Worm (Caenorhabditis elegans): ENCODE results near the gene F15E6.9.
"Not testable (repeated sequence)": the region's sequence is repeated elsewhere in the genome, so short reads cannot be mapped to it uniquely, and the experiment has no call there.

F15E6.9 gene

ce11 chrIV:4298983-4299382 is at the start of gene F15E6.9:
F15E6.9 (minus strand) TSS chrIV:4299083.
- no peak for TF ChIP-seq tbx-11 (GFP tag; IDR thresholded peaks at IDR 0.05)
- TF ChIP-seq ama-1 (optimal IDR thresholded peaks at IDR 0.05), result no peak
- TF ChIP-seq ceh-36 (tag; optimal IDR thresholded peaks at IDR 0.05), result no peak
- TF ChIP-seq scrt-1 (GFP tag; IDR thresholded peaks at IDR 0.05), result no peak
- TF ChIP-seq ets-7 (tag; optimal IDR thresholded peaks at IDR 0.05), result no peak
- no peak for TF ChIP-seq hmbx-1 (tag; optimal IDR thresholded peaks at IDR 0.05)
- no peak for TF ChIP-seq hmg-4 (GFP tag; optimal IDR thresholded peaks at IDR 0.05)
- TF ChIP-seq tbx-37 (GFP tag; conservative IDR thresholded peaks at IDR 0.05), result no peak
- TF ChIP-seq B0310.2 (tag; optimal IDR thresholded peaks at IDR 0.05), result no peak
- TF ChIP-seq sea-1 (GFP tag; conservative IDR thresholded peaks at IDR 0.05), result no peak
- no peak for TF ChIP-seq hnd-1 (tag; optimal IDR thresholded peaks at IDR 0.05)
- no peak for TF ChIP-seq ceh-13 (GFP tag; optimal IDR thresholded peaks at IDR 0.05)
- TF ChIP-seq aly-1 (tag; optimal IDR thresholded peaks at IDR 0.05), result no peak
- no peak for TF ChIP-seq tra-4 (tag; optimal IDR thresholded peaks at IDR 0.05)
- TF ChIP-seq F13C5.2 (tag; optimal IDR thresholded peaks at IDR 0.05), result no peak
- TF ChIP-seq flt-1 (GFP tag; IDR thresholded peaks at IDR 0.05), result no peak
- TF ChIP-seq pes-1 (GFP tag; IDR thresholded peaks at IDR 0.05), result no peak

ce11 chrIV:4348146-4348545 is 49.3 kb upstream of the F15E6.9 start, which contains the start of gene W03B1.5:
W03B1.5 (plus strand) TSS chrIV:4348446.
- not testable (repeated sequence) for TF ChIP-seq ceh-13 (GFP tag; optimal IDR thresholded peaks at IDR 0.05); tbx-11 (GFP tag; IDR thresholded peaks at IDR 0.05); hnd-1 (tag; optimal IDR thresholded peaks at IDR 0.05)

- TF ChIP-seq sea-1 (GFP tag; conservative IDR thresholded peaks at IDR 0.05) (no peak), tra-4 (tag; optimal IDR thresholded peaks at IDR 0.05) (no peak), ceh-13 (GFP tag; optimal IDR thresholded peaks at IDR 0.05) (no peak), aly-1 (tag; optimal IDR thresholded peaks at IDR 0.05) (no peak), ama-1 (optimal IDR thresholded peaks at IDR 0.05) (peak; percentile 53), tbx-37 (GFP tag; conservative IDR thresholded peaks at IDR 0.05) (no peak), ceh-36 (tag; optimal IDR thresholded peaks at IDR 0.05) (no peak), tbx-11 (GFP tag; IDR thresholded peaks at IDR 0.05) (no peak), pes-1 (GFP tag; IDR thresholded peaks at IDR 0.05) (0 out of 2 replicates have a peak, but pooled peaks have one; percentile 24), scrt-1 (GFP tag; IDR thresholded peaks at IDR 0.05) (no peak), hnd-1 (tag; optimal IDR thresholded peaks at IDR 0.05) (no peak), hmg-4 (GFP tag; optimal IDR thresholded peaks at IDR 0.05) (no peak)
Observed at ce11 chrIV:4347578-4348003, 48.7 kb upstream of the F15E6.9 start.

- TF ChIP-seq ama-1 (optimal IDR thresholded peaks at IDR 0.05), result no peak
- no peak for TF ChIP-seq ets-7 (tag; optimal IDR thresholded peaks at IDR 0.05)
- TF ChIP-seq pes-1 (GFP tag; IDR thresholded peaks at IDR 0.05), result no peak
- TF ChIP-seq flt-1 (GFP tag; IDR thresholded peaks at IDR 0.05), result no peak
Observed at ce11 chrIV:4346512-4346911, 47.6 kb upstream of the F15E6.9 start, which contains the start of gene oac-52. oac-52 (minus strand) TSS chrIV:4346612.

- TF ChIP-seq pes-1 (GFP tag; IDR thresholded peaks at IDR 0.05), result no peak
- TF ChIP-seq tbx-11 (GFP tag; IDR thresholded peaks at IDR 0.05), result no peak
- TF ChIP-seq hmg-4 (GFP tag; optimal IDR thresholded peaks at IDR 0.05), result no peak
- no peak for TF ChIP-seq scrt-1 (GFP tag; IDR thresholded peaks at IDR 0.05)
- TF ChIP-seq ceh-13 (GFP tag; optimal IDR thresholded peaks at IDR 0.05), result no peak
- TF ChIP-seq tra-4 (tag; optimal IDR thresholded peaks at IDR 0.05), result no peak
- no peak for TF ChIP-seq tbx-37 (GFP tag; conservative IDR thresholded peaks at IDR 0.05)
- no peak for TF ChIP-seq hnd-1 (tag; optimal IDR thresholded peaks at IDR 0.05)
- no peak for TF ChIP-seq B0310.2 (tag; optimal IDR thresholded peaks at IDR 0.05)
- no peak for TF ChIP-seq F13C5.2 (tag; optimal IDR thresholded peaks at IDR 0.05)
- no peak for TF ChIP-seq hmbx-1 (tag; optimal IDR thresholded peaks at IDR 0.05)
- TF ChIP-seq ets-7 (tag; optimal IDR thresholded peaks at IDR 0.05), result no peak
Observed at ce11 chrIV:4344828-4345227, 45.9 kb upstream of the F15E6.9 start.

ce11 chrIV:4338217-4338616 is 39.3 kb upstream of the F15E6.9 start:
- TF ChIP-seq tbx-37 (GFP tag; conservative IDR thresholded peaks at IDR 0.05), result no peak
- no peak for TF ChIP-seq hnd-1 (tag; optimal IDR thresholded peaks at IDR 0.05)
- TF ChIP-seq sea-1 (GFP tag; conservative IDR thresholded peaks at IDR 0.05), result no peak
- no peak for TF ChIP-seq ama-1 (optimal IDR thresholded peaks at IDR 0.05)
- TF ChIP-seq flt-1 (GFP tag; IDR thresholded peaks at IDR 0.05), result no peak
- TF ChIP-seq aly-1 (tag; optimal IDR thresholded peaks at IDR 0.05), result no peak
- no peak for TF ChIP-seq ceh-13 (GFP tag; optimal IDR thresholded peaks at IDR 0.05)
- TF ChIP-seq hmbx-1 (tag; optimal IDR thresholded peaks at IDR 0.05), result no peak
- no peak for TF ChIP-seq pes-1 (GFP tag; IDR thresholded peaks at IDR 0.05)
- no peak for TF ChIP-seq tra-4 (tag; optimal IDR thresholded peaks at IDR 0.05)
- TF ChIP-seq scrt-1 (GFP tag; IDR thresholded peaks at IDR 0.05), result no peak
- TF ChIP-seq ceh-36 (tag; optimal IDR thresholded peaks at IDR 0.05), result no peak
- TF ChIP-seq F13C5.2 (tag; optimal IDR thresholded peaks at IDR 0.05), result no peak
- no peak for TF ChIP-seq ets-7 (tag; optimal IDR thresholded peaks at IDR 0.05)
- TF ChIP-seq B0310.2 (tag; optimal IDR thresholded peaks at IDR 0.05), result no peak
- TF ChIP-seq hmg-4 (GFP tag; optimal IDR thresholded peaks at IDR 0.05), result no peak
- no peak for TF ChIP-seq tbx-11 (GFP tag; IDR thresholded peaks at IDR 0.05)

- TF ChIP-seq flt-1 (GFP tag; IDR thresholded peaks at IDR 0.05), result no peak
- no peak for TF ChIP-seq sea-1 (GFP tag; conservative IDR thresholded peaks at IDR 0.05)
- TF ChIP-seq tbx-37 (GFP tag; conservative IDR thresholded peaks at IDR 0.05), result no peak
- no peak for TF ChIP-seq hmg-4 (GFP tag; optimal IDR thresholded peaks at IDR 0.05)
- TF ChIP-seq ceh-36 (tag; optimal IDR thresholded peaks at IDR 0.05), result no peak
Observed at ce11 chrIV:4336139-4336851, 37.4 kb upstream of the F15E6.9 start, which contains the start of the genes W03B1.3 and oac-51. W03B1.3 (minus strand) TSS chrIV:4336239. oac-51 (plus strand) TSS chrIV:4336801.
